Fruit fly (Drosophila melanogaster) whole organism, embryonic: ENCODE results near the gene CG4586.

Experiments used
- Abd-B ChIP-seq: fragments of 200-800 bp; sonication (Bioruptor generic); optimal IDR thresholded peaks from 2 replicates; lab custom pipeline; 2018; ENCODE audit warnings: missing biosample characterization, mild to moderate bottlenecking, missing genetic modification characterization, moderate library complexity
- Aef1 ChIP-seq: fragments of 200-800 bp; sonication (Bioruptor generic); IDR thresholded peaks from 3 replicates; pipeline ENCODE4 v1.3.6; 2022; ENCODE audit warnings: missing biosample characterization, missing genetic modification characterization
- Bdp1 ChIP-seq: fragments of 200-800 bp; sonication (Bioruptor generic); optimal IDR thresholded peaks from 3 replicates; lab custom pipeline; 2016; ENCODE audit warnings: missing biosample characterization, missing genetic modification characterization
- Blimp-1 ChIP-seq: fragments of 200-800 bp; sonication (Bioruptor generic); optimal IDR thresholded peaks from 3 replicates; lab custom pipeline; 2018; ENCODE audit warnings: missing biosample characterization, missing genetic modification characterization, mild to moderate bottlenecking, moderate library complexity, missing genetic modification reagents
- CG10321 ChIP-seq: fragments of 200-800 bp; sonication (Bioruptor generic); IDR thresholded peaks from 2 replicates; pipeline ENCODE4 v1.3.6; 2022; ENCODE audit warnings: missing biosample characterization, missing genetic modification characterization
- CG10431 ChIP-seq: fragments of 200-800 bp; sonication (Bioruptor generic); optimal IDR thresholded peaks from 3 replicates; lab custom pipeline; 2018; ENCODE audit warnings: missing biosample characterization, mild to moderate bottlenecking, missing genetic modification characterization
- CG11093 ChIP-seq: fragments of 200-800 bp; sonication (Bioruptor generic); IDR thresholded peaks from 3 replicates; pipeline ENCODE4 v1.3.6; 2022; ENCODE audit warnings: missing biosample characterization, missing genetic modification characterization
- CG13287 ChIP-seq: fragments of 200-800 bp; sonication (Bioruptor generic); IDR thresholded peaks from 2 replicates; pipeline ENCODE4 v1.3.6; 2022; ENCODE audit warnings: missing biosample characterization, missing genetic modification characterization; ENCODE audit not compliant: partially characterized antibody
- CG13894 ChIP-seq: fragments of 200-800 bp; sonication (Bioruptor generic); optimal IDR thresholded peaks from 3 replicates; lab custom pipeline; 2018; ENCODE audit warnings: missing biosample characterization, mild to moderate bottlenecking, missing genetic modification characterization, moderate library complexity
- CG15011 ChIP-seq: fragments of 200-800 bp; sonication (Bioruptor generic); optimal IDR thresholded peaks from 3 replicates; lab custom pipeline; 2018; ENCODE audit warnings: missing biosample characterization, mild to moderate bottlenecking, missing genetic modification characterization
- CG15514 ChIP-seq: fragments of 200-800 bp; sonication (Bioruptor generic); optimal IDR thresholded peaks from 3 replicates; lab custom pipeline; 2017; ENCODE audit warnings: missing biosample characterization, missing genetic modification characterization, mild to moderate bottlenecking, moderate library complexity, missing genetic modification reagents
- CG18262 ChIP-seq: fragments of 200-800 bp; optimal IDR thresholded peaks from 3 replicates; lab custom pipeline; 2019; ENCODE audit warnings: missing biosample characterization, mild to moderate bottlenecking, missing genetic modification characterization, moderate library complexity
- CG1832 ChIP-seq: fragments of 200-800 bp; sonication (Bioruptor generic); optimal IDR thresholded peaks from 2 replicates; lab custom pipeline; 2017; ENCODE audit warnings: missing biosample characterization, mild to moderate bottlenecking, missing genetic modification characterization, inconsistent platforms
- CG2116 ChIP-seq: fragments of 200-800 bp; sonication (Bioruptor generic); optimal IDR thresholded peaks from 3 replicates; lab custom pipeline; 2018; ENCODE audit warnings: missing biosample characterization, mild to moderate bottlenecking, missing genetic modification characterization
- CG3281 ChIP-seq: fragments of 200-800 bp; sonication (Bioruptor generic); optimal IDR thresholded peaks from 3 replicates; lab custom pipeline; 2017; ENCODE audit warnings: missing biosample characterization, mild to moderate bottlenecking, missing genetic modification characterization
- CG3726 ChIP-seq: fragments of 200-800 bp; sonication (Bioruptor generic); IDR thresholded peaks from 3 replicates; pipeline ENCODE4, ENCODE4 v1.3.6; 2022; ENCODE audit warnings: missing biosample characterization, missing genetic modification characterization
- CG3838 ChIP-seq: fragments of 200-800 bp; sonication (Bioruptor generic); optimal IDR thresholded peaks from 3 replicates; lab custom pipeline; 2016; ENCODE audit warnings: missing biosample characterization, missing genetic modification characterization
- CG4617 ChIP-seq: fragments of 200-800 bp; sonication (Bioruptor generic); optimal IDR thresholded peaks from 3 replicates; lab custom pipeline; 2016; ENCODE audit warnings: missing biosample characterization, missing genetic modification characterization, borderline replicate concordance
- CG5953 ChIP-seq: fragments of 200-800 bp; sonication (Bioruptor generic); IDR thresholded peaks from 2 replicates; pipeline ENCODE4 v1.3.6; 2022; ENCODE audit warnings: missing biosample characterization, missing genetic modification characterization
- CG6765 ChIP-seq: fragments of 200-800 bp; sonication (Bioruptor generic); optimal IDR thresholded peaks from 3 replicates; lab custom pipeline; 2017; ENCODE audit warnings: missing biosample characterization, mild to moderate bottlenecking, missing genetic modification characterization
- CG7372 ChIP-seq: fragments of 200-800 bp; sonication (Bioruptor generic); IDR thresholded peaks from 2 replicates; pipeline ENCODE4 v1.3.6; 2022; ENCODE audit warnings: missing biosample characterization, missing genetic modification characterization
- CG7839 ChIP-seq: fragments of 200-800 bp; sonication (Bioruptor generic); optimal IDR thresholded peaks from 3 replicates; lab custom pipeline; 2018; ENCODE audit warnings: missing biosample characterization, mild to moderate bottlenecking, missing genetic modification characterization, moderate library complexity
- CG8388 ChIP-seq: fragments of 200-800 bp; sonication (Bioruptor generic); optimal IDR thresholded peaks from 2 replicates; lab custom pipeline; 2019; ENCODE audit warnings: missing biosample characterization, mild to moderate bottlenecking, missing genetic modification characterization, moderate library complexity
- E2f2 ChIP-seq: fragments of 200-800 bp; sonication (Bioruptor generic); IDR thresholded peaks from 2 replicates; pipeline ENCODE4 v1.3.6; 2022; ENCODE audit warnings: missing biosample characterization, missing genetic modification characterization
- Hr3 ChIP-seq: fragments of 200-800 bp; sonication (Bioruptor generic); optimal IDR thresholded peaks from 3 replicates; lab custom pipeline; 2016; ENCODE audit warnings: missing biosample characterization, missing genetic modification characterization
- Meics ChIP-seq: fragments of 200-800 bp; sonication (Bioruptor generic); optimal IDR thresholded peaks from 2 replicates; lab custom pipeline; 2017; ENCODE audit warnings: missing biosample characterization, mild to moderate bottlenecking, missing genetic modification characterization
- Mes4 ChIP-seq: fragments of 200-800 bp; sonication (Bioruptor generic); optimal IDR thresholded peaks from 2 replicates; lab custom pipeline; 2016; ENCODE audit warnings: missing biosample characterization, missing genetic modification characterization
- Ptx1 ChIP-seq: fragments of 200-800 bp; sonication (Bioruptor generic); IDR thresholded peaks from 2 replicates; pipeline ENCODE4 v1.3.6; 2022; ENCODE audit warnings: missing biosample characterization, missing genetic modification characterization
- Sox102F ChIP-seq: fragments of 200-800 bp; sonication (Bioruptor generic); optimal IDR thresholded peaks from 2 replicates; lab custom pipeline; 2018; ENCODE audit warnings: missing biosample characterization, mild to moderate bottlenecking, missing genetic modification characterization, moderate library complexity
- Usf ChIP-seq: fragments of 200-800 bp; sonication (Bioruptor generic); optimal IDR thresholded peaks from 2 replicates; lab custom pipeline; 2017; ENCODE audit warnings: missing genotype, missing biosample characterization, missing genetic modification characterization
- Xrp1 ChIP-seq: fragments of 200-800 bp; sonication (Bioruptor generic); IDR thresholded peaks from 2 replicates; pipeline ENCODE4 v1.3.6; 2022; ENCODE audit warnings: missing biosample characterization, missing genetic modification characterization
- ac ChIP-seq: fragments of 200-800 bp; sonication (Bioruptor generic); optimal IDR thresholded peaks from 3 replicates; lab custom pipeline; 2017; ENCODE audit warnings: missing biosample characterization, mild to moderate bottlenecking, missing genetic modification characterization
- ash1 ChIP-seq: fragments of 200-800 bp; sonication (Bioruptor generic); optimal IDR thresholded peaks from 2 replicates; lab custom pipeline; 2018; ENCODE audit warnings: missing biosample characterization, mild to moderate bottlenecking, missing genetic modification characterization
- bcd ChIP-seq: fragments of 200-800 bp; sonication (Bioruptor generic); optimal IDR thresholded peaks from 2 replicates; lab custom pipeline; 2017; ENCODE audit warnings: missing biosample characterization, mild to moderate bottlenecking, missing genetic modification characterization
- btn ChIP-seq: fragments of 200-800 bp; sonication (Bioruptor generic); optimal IDR thresholded peaks from 2 replicates; lab custom pipeline; 2016; ENCODE audit warnings: missing biosample characterization, missing genetic modification characterization
- crc ChIP-seq: fragments of 200-800 bp; sonication (Bioruptor generic); optimal IDR thresholded peaks from 2 replicates; lab custom pipeline; 2016; ENCODE audit warnings: missing biosample characterization, missing genetic modification characterization
- crol ChIP-seq: fragments of 200-800 bp; sonication (Bioruptor generic); IDR thresholded peaks from 2 replicates; pipeline ENCODE4 v1.3.6; 2022; ENCODE audit warnings: missing biosample characterization, missing genetic modification characterization
- dati ChIP-seq: fragments of 200-800 bp; sonication (Bioruptor generic); IDR thresholded peaks from 2 replicates; pipeline ENCODE4 v1.3.6; 2022; ENCODE audit warnings: missing biosample characterization, missing genetic modification characterization
- gcm ChIP-seq: fragments of 200-800 bp; sonication (Bioruptor generic); optimal IDR thresholded peaks from 2 replicates; lab custom pipeline; 2019; ENCODE audit warnings: missing biosample characterization, mild to moderate bottlenecking, missing genetic modification characterization, moderate library complexity
- gcm2 ChIP-seq: fragments of 200-800 bp; sonication (Bioruptor generic); optimal IDR thresholded peaks from 2 replicates; lab custom pipeline; 2016; ENCODE audit warnings: missing biosample characterization, missing genetic modification characterization
- kni ChIP-seq: fragments of 200-800 bp; sonication (Bioruptor generic); optimal IDR thresholded peaks from 3 replicates; lab custom pipeline; 2017; ENCODE audit warnings: mild to moderate bottlenecking, missing biosample characterization, missing genetic modification reagents, missing genetic modification characterization
- lmd ChIP-seq: fragments of 200-800 bp; sonication (Bioruptor generic); IDR thresholded peaks from 2 replicates; pipeline ENCODE4 v1.3.6; 2022; ENCODE audit warnings: missing biosample characterization, missing genetic modification characterization
- luna ChIP-seq: fragments of 200-800 bp; sonication (Bioruptor generic); optimal IDR thresholded peaks from 2 replicates; lab custom pipeline; 2016; ENCODE audit warnings: missing biosample characterization, missing genetic modification characterization
- pb ChIP-seq: fragments of 200-800 bp; sonication (Bioruptor generic); optimal IDR thresholded peaks from 3 replicates; lab custom pipeline; 2016; ENCODE audit warnings: missing biosample characterization, missing genetic modification characterization
- prd ChIP-seq, 3 experiments: fragments of >200 bp in 2 of 3; fragments of 200-800 bp in 1 of 3; sonication (Bioruptor generic) in 1 of 3; optimal IDR thresholded peaks in 2 of 3; IDR thresholded peaks in 1 of 3; 2 replicates in 2 of 3; 3 replicates in 1 of 3; pipeline versions ENCODE4 v1.3.6 to Lab custom; 2017 to 2022; ENCODE audit warnings: missing biosample characterization in 1 of 3, missing genetic modification characterization in 1 of 3
- sd ChIP-seq: fragments of 200-800 bp; sonication (Bioruptor generic); optimal IDR thresholded peaks from 3 replicates; lab custom pipeline; 2018; ENCODE audit warnings: missing biosample characterization, mild to moderate bottlenecking, missing genetic modification characterization, moderate library complexity
- sens ChIP-seq: fragments of 200-800 bp; sonication (Bioruptor generic); peaks from one replicate; lab custom pipeline; 2016; ENCODE audit warnings: missing biosample characterization, missing genetic modification characterization
- seq ChIP-seq: fragments of 200-800 bp; sonication (Bioruptor generic); IDR thresholded peaks from 2 replicates; pipeline ENCODE4 v1.3.6; 2022; ENCODE audit warnings: missing biosample characterization, missing genetic modification characterization
- stwl ChIP-seq: fragments of 200-800 bp; sonication (Bioruptor generic); optimal IDR thresholded peaks from 3 replicates; lab custom pipeline; 2018; ENCODE audit warnings: missing biosample characterization, mild to moderate bottlenecking, missing genetic modification characterization, moderate library complexity
- tio ChIP-seq: fragments of 200-800 bp; sonication (Bioruptor generic); optimal IDR thresholded peaks from 2 replicates; lab custom pipeline; 2017; ENCODE audit warnings: missing biosample characterization, missing genetic modification characterization, inconsistent platforms
- trh ChIP-seq: fragments of 200-800 bp; sonication (Bioruptor generic); optimal IDR thresholded peaks from 2 replicates; lab custom pipeline; 2016; ENCODE audit warnings: missing biosample characterization, missing genetic modification characterization

Gene CG4586

dm6 chrX:6998492-6998852 lies 28.8 kb downstream of the CG4586 start, which contains the start of gene Inx2 (continued):
- TF ChIP-seq ac (GFP tag; lab: Kevin White, UChicago) (peak; percentile 18), sens (GFP tag; lab: Kevin White, UChicago) (peak; percentile 58), pb (GFP tag; lab: Kevin White, UChicago) (peak; percentile 23), crol (GFP tag; lab: Robert Waterston, UW) (peak; percentile 99), CG8388 (no peak), Meics (GFP tag; lab: Kevin White, UChicago) (peak; percentile 45), Aef1 (GFP tag; lab: Robert Waterston, UW) (peak; percentile 74), Ptx1 (GFP tag; lab: Robert Waterston, UW) (0 out of 2 replicates have a peak, but pooled peaks have one; percentile 11), luna (GFP tag; lab: Kevin White, UChicago) (no peak), Sox102F (GFP tag; lab: Kevin White, UChicago) (no peak), seq (peak; percentile 62; the same call in 1 of the 2 replicates), trh (no peak), CG4617 (GFP tag; lab: Kevin White, UChicago) (no peak), CG13894 (peak; percentile 75), CG6765 (no peak), prd (optimal IDR thresholded peaks at IDR 0.05; lab: Kevin White, UChicago) (no peak), prd (GFP tag; IDR thresholded peaks at IDR 0.05; lab: Robert Waterston, UW) (0 out of 3 replicates have a peak, but pooled peaks have one; percentile 22), Hr3 (GFP tag; lab: Kevin White, UChicago) (no peak), CG13287 (peak; percentile 61; the same call in 1 of the 2 replicates), Mes4 (GFP tag; lab: Kevin White, UChicago) (peak; percentile 1), Bdp1 (GFP tag; lab: Kevin White, UChicago) (no peak), CG1832 (GFP tag; lab: Kevin White, UChicago) (no peak), kni (GFP tag; lab: Kevin White, UChicago) (peak; percentile 65), CG11093 (GFP tag; lab: Robert Waterston, UW) (no peak), CG7372 (GFP tag; lab: Robert Waterston, UW) (no peak), CG15011 (GFP tag; lab: Kevin White, UChicago) (no peak), CG10431 (GFP tag; lab: Kevin White, UChicago) (peak; percentile 28), CG15514 (GFP tag; lab: Kevin White, UChicago) (no peak), Abd-B (GFP tag; lab: Kevin White, UChicago) (no peak), CG5953 (GFP tag; lab: Robert Waterston, UW) (no peak; the same call in 1 of the 2 replicates), E2f2 (GFP tag; lab: Robert Waterston, UW) (peak; percentile 31; the same call in 1 of the 2 replicates), CG3726 (no peak), lmd (GFP tag; lab: Robert Waterston, UW) (no peak), Xrp1 (GFP tag; lab: Robert Waterston, UW) (peak; percentile 34; the same call in 1 of the 2 replicates), Blimp-1 (no peak), bcd (no peak), crc (GFP tag; lab: Kevin White, UChicago) (no peak), sd (tag; lab: Kevin White, UChicago) (peak; percentile 54), Usf (GFP tag; lab: Kevin White, UChicago) (no peak), CG3838 (GFP tag; lab: Kevin White, UChicago) (no peak), btn (GFP tag; lab: Kevin White, UChicago) (no peak), CG3281 (GFP tag; lab: Kevin White, UChicago) (peak; percentile 38), CG2116 (GFP tag; lab: Kevin White, UChicago) (no peak), dati (no peak), tio (GFP tag; lab: Kevin White, UChicago) (no peak), CG18262 (tag; lab: Kevin White, UChicago) (no peak), CG10321 (no peak), gcm (peak; percentile 6), CG7839 (tag; lab: Kevin White, UChicago) (peak; percentile 10), stwl (no peak), ash1 (GFP tag; lab: Kevin White, UChicago) (peak; percentile 22), gcm2 (no peak)
